Worm (Caenorhabditis elegans): ENCODE measurements around the gene thn-6.

thn-6 gene

ce11 chrIV:5209390-5209789 is 19.3 kb upstream of the thn-6 start, which contains the start of the genes Y59E9AL.36 and nbet-1 (continued):
- TF ChIP-seq Y5F2A.4 (GFP tag; optimal IDR thresholded peaks at IDR 0.05) (no peak), nhr-77 (tag; optimal IDR thresholded peaks at IDR 0.05) (peak; percentile 70), nhr-6 (tag; optimal IDR thresholded peaks at IDR 0.05) (peak; percentile 72), D1046.2 (GFP tag; IDR thresholded peaks at IDR 0.05) (no peak), unc-62 (GFP tag; optimal IDR thresholded peaks at IDR 0.05 in 1 of 2) (peak in 1 of 2 experiments; percentile 57), unc-62 (tag; optimal IDR thresholded peaks at IDR 0.05) (no peak), nhr-11 (tag; optimal IDR thresholded peaks at IDR 0.05) (peak; percentile 94), nhr-28 (tag; optimal IDR thresholded peaks at IDR 0.05) (peak; percentile 59), dmd-6 (GFP tag; IDR thresholded peaks at IDR 0.05) (no peak), dmd-9 (GFP tag; IDR thresholded peaks at IDR 0.05) (no peak), hif-1 (tag; optimal IDR thresholded peaks at IDR 0.05) (peak in 1 of 2 experiments; percentile 29), T20F7.1 (GFP tag; optimal IDR thresholded peaks at IDR 0.05) (peak; percentile 45), ZK546.5 (tag; optimal IDR thresholded peaks at IDR 0.05) (no peak), dpl-1 (GFP tag; optimal IDR thresholded peaks at IDR 0.05) (peak; percentile 83), ces-1 (GFP tag; optimal IDR thresholded peaks at IDR 0.05) (peak; percentile 15), egl-43 (GFP tag; IDR thresholded peaks at IDR 0.05) (no peak), Y48G9A.11 (GFP tag; IDR thresholded peaks at IDR 0.05) (no peak), tra-1 (GFP tag; IDR thresholded peaks at IDR 0.05) (no peak), ceh-44 (GFP tag; IDR thresholded peaks at IDR 0.05) (no peak)

ce11 chrIV:5210606-5211005 is 18.1 kb upstream of the thn-6 start:
- no peak for TF ChIP-seq gei-8 (GFP tag; optimal IDR thresholded peaks at IDR 0.05)
- no peak for TF ChIP-seq hmg-1.1 (GFP tag; IDR thresholded peaks at IDR 0.05)
- TF ChIP-seq snpc-1.2 (GFP tag; IDR thresholded peaks at IDR 0.05): 0 out of 2 replicates have a peak, but pooled peaks have one; percentile 43
- peak; percentile 41 for TF ChIP-seq lin-38 (GFP tag; IDR thresholded peaks at IDR 0.05)
- TF ChIP-seq daf-19 (GFP tag; conservative IDR thresholded peaks at IDR 0.05): no peak
- no peak for TF ChIP-seq dmd-9 (GFP tag; IDR thresholded peaks at IDR 0.05)
- no peak for TF ChIP-seq spr-1 (tag; optimal IDR thresholded peaks at IDR 0.05)
- no peak for TF ChIP-seq zfp-2 (tag; optimal IDR thresholded peaks at IDR 0.05)
- no peak for TF ChIP-seq vab-7 (GFP tag; IDR thresholded peaks at IDR 0.05)
- no peak for TF ChIP-seq spr-3 (GFP tag; optimal IDR thresholded peaks at IDR 0.05)
- peak in 1 of 2 experiments; percentile 8 for TF ChIP-seq lsy-2 (tag; optimal IDR thresholded peaks at IDR 0.05)
- TF ChIP-seq R02D3.7 (tag; optimal IDR thresholded peaks at IDR 0.05): peak; percentile 9
- no peak for TF ChIP-seq F49E8.2 (tag; optimal IDR thresholded peaks at IDR 0.05; ENCODE audit: borderline replicate concordance)
- TF ChIP-seq lin-13 (GFP tag; optimal IDR thresholded peaks at IDR 0.05): no peak
- TF ChIP-seq nhr-48 (tag; optimal IDR thresholded peaks at IDR 0.05): no peak
- no peak for TF ChIP-seq egl-27 (tag; optimal IDR thresholded peaks at IDR 0.05)
- TF ChIP-seq dve-1 (tag; optimal IDR thresholded peaks at IDR 0.05; ENCODE audit: insufficient read depth): no peak
- peak; percentile 5 for TF ChIP-seq mep-1 (tag; optimal IDR thresholded peaks at IDR 0.05)
- TF ChIP-seq egl-43 (GFP tag; IDR thresholded peaks at IDR 0.05): no peak
- TF ChIP-seq aha-1 (tag): peak; percentile 53
- TF ChIP-seq Y105C5A.15 (GFP tag; IDR thresholded peaks at IDR 0.05): no peak
- TF ChIP-seq mxl-2 (GFP tag; conservative IDR thresholded peaks at IDR 0.05): no peak

ce11 chrIV:5215092-5215491 is 13.6 kb upstream of the thn-6 start, which contains the start of gene Y59E9AL.4:
TSS of gene Y59E9AL.4 (minus strand) at chrIV:5215192.
- TF ChIP-seq ceh-20 (GFP tag; IDR thresholded peaks at IDR 0.05) (no peak), nhr-102 (tag; optimal IDR thresholded peaks at IDR 0.05) (no peak)
